Worm (Caenorhabditis elegans): Measurements from ENCODE around the gene pfas-1.

DNA sequence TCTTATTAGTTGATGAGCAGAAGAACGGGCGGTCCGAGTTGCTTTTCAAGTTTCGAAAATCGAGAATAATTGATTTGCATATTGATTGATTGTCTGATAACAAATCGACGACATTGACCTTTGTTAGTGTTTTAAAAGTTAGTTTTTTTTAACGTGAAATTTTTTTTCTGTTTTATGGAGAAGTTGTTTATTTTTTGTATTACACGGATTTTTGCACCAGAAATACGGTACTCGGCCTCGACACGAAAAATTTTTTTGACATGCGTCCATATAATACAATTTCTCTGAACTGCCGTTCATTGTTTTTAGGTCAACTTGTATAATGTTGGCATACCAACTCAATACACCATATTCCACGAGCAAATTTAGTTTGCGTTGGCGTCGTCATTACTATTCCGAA, 12.3 kb upstream of the pfas-1 start, which contains the start of gene T23F11.2:
- TF ChIP-seq him-1 (tag; optimal IDR thresholded peaks at IDR 0.05) (no peak), W03F9.2 (tag; optimal IDR thresholded peaks at IDR 0.05) (no peak)
